Worm (Caenorhabditis elegans) whole organism, midembryonic: Measurements from ENCODE around the gene R13A1.3.

Source experiments
- T22C8.4 ChIP-seq: fragments of 200-800 bp; sonication (Bioruptor generic); IDR thresholded peaks from 2 replicates; pipeline ENCODE4 v1.3.6; 2022; ENCODE audit warnings: missing genetic modification characterization, missing compliant biosample characterization
- flt-1 ChIP-seq: fragments of 200-800 bp; sonication (Bioruptor generic); IDR thresholded peaks from 2 replicates; pipeline ENCODE4 v1.3.6; 2022; ENCODE audit warnings: missing genetic modification characterization, missing compliant biosample characterization
- ref-1 ChIP-seq: fragments of 200-800 bp; sonication (Bioruptor generic); conservative IDR thresholded peaks from 2 replicates; pipeline ENCODE4 v1.3.6; 2022; ENCODE audit warnings: missing genetic modification reagents, missing genetic modification characterization, missing compliant biosample characterization
- tab-1 ChIP-seq: fragments of 200-800 bp; sonication (Bioruptor generic); IDR thresholded peaks from 2 replicates; pipeline ENCODE4 v1.3.6; 2022; ENCODE audit warnings: missing genetic modification characterization, missing compliant biosample characterization
- ztf-23 ChIP-seq: fragments of 200-800 bp; sonication (Bioruptor generic); IDR thresholded peaks from 2 replicates; pipeline ENCODE4 v1.3.6; 2022; ENCODE audit warnings: missing genetic modification reagents, missing genetic modification characterization, missing compliant biosample characterization
- ztf-29 ChIP-seq: fragments of 200-800 bp; sonication (Bioruptor generic); IDR thresholded peaks from 2 replicates; pipeline ENCODE4 v1.3.6; 2022; ENCODE audit warnings: missing genetic modification reagents, missing genetic modification characterization, missing compliant biosample characterization

DNA sequence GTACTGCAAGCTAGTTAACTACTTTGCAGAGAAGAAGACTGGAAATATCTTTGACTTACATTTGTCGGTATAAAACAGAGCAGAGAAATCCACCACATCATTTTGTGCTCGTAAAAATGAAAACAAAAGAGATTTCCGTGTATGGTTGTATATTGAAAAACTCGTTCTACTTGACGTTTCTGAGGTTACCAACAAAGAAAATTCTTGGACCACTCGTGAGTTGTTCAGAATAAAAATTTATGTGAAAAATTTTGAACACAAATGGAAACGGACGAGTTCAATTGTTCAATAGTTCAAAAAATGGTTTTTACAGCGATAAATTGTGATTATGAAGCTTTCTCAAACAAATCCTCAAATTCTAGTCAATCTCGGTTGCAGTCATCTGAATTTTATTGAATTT lies 19.2 kb upstream of the R13A1.3 start, which contains the start of gene clec-179:
- TF ChIP-seq tab-1 (GFP tag; lab: Robert Waterston, UW) (no peak), ztf-29 (GFP tag; lab: Robert Waterston, UW) (no peak), flt-1 (GFP tag; lab: Robert Waterston, UW) (no peak), T22C8.4 (GFP tag; lab: Robert Waterston, UW) (no peak), ztf-23 (GFP tag; lab: Robert Waterston, UW) (no peak), ref-1 (GFP tag; lab: Robert Waterston, UW) (no peak)
